Worm (Caenorhabditis elegans) whole organism, early embryonic: ENCODE measurements around the gene gex-3.

Source experiments
- B0310.2 ChIP-seq: sonication (generic microtip); optimal IDR thresholded peaks from 2 replicates; lab custom pipeline; 2016; ENCODE audit warnings: mild to moderate bottlenecking, missing genetic modification characterization, missing compliant biosample characterization
- F13C5.2 ChIP-seq: sonication (generic microtip); optimal IDR thresholded peaks from 2 replicates; lab custom pipeline; 2017; ENCODE audit warnings: mild to moderate bottlenecking, missing genetic modification characterization, inconsistent platforms, missing compliant biosample characterization
- ama-1 ChIP-seq: fragments of 150-350 bp; optimal IDR thresholded peaks from 2 replicates; lab custom pipeline; 2014
- ceh-36 ChIP-seq: sonication (generic microtip); optimal IDR thresholded peaks from 2 replicates; lab custom pipeline; 2016; ENCODE audit warnings: missing genetic modification characterization, inconsistent platforms, missing compliant biosample characterization
- flt-1 ChIP-seq: fragments of 200-800 bp; sonication (Bioruptor generic); IDR thresholded peaks from 2 replicates; pipeline ENCODE4 v1.3.6; 2022; ENCODE audit warnings: missing genetic modification characterization, missing compliant biosample characterization
- hmbx-1 ChIP-seq: sonication (generic microtip); optimal IDR thresholded peaks from 2 replicates; lab custom pipeline; 2016; ENCODE audit warnings: mild to moderate bottlenecking, missing genetic modification characterization, missing compliant biosample characterization
- hmg-4 ChIP-seq: fragments of 200-800 bp; sonication (Bioruptor generic); optimal IDR thresholded peaks from 2 replicates; lab custom pipeline; 2018; ENCODE audit warnings: mild to moderate bottlenecking, missing genetic modification characterization, missing compliant biosample characterization
- hnd-1 ChIP-seq: sonication (generic microtip); optimal IDR thresholded peaks from 2 replicates; lab custom pipeline; 2016; ENCODE audit warnings: missing genetic modification characterization, missing compliant biosample characterization
- tbx-37 ChIP-seq: fragments of 200-800 bp; sonication (Bioruptor generic); conservative IDR thresholded peaks from 2 replicates; pipeline ENCODE4 v1.3.6; 2022; ENCODE audit warnings: missing genetic modification reagents, missing genetic modification characterization, missing compliant biosample characterization

DNA sequence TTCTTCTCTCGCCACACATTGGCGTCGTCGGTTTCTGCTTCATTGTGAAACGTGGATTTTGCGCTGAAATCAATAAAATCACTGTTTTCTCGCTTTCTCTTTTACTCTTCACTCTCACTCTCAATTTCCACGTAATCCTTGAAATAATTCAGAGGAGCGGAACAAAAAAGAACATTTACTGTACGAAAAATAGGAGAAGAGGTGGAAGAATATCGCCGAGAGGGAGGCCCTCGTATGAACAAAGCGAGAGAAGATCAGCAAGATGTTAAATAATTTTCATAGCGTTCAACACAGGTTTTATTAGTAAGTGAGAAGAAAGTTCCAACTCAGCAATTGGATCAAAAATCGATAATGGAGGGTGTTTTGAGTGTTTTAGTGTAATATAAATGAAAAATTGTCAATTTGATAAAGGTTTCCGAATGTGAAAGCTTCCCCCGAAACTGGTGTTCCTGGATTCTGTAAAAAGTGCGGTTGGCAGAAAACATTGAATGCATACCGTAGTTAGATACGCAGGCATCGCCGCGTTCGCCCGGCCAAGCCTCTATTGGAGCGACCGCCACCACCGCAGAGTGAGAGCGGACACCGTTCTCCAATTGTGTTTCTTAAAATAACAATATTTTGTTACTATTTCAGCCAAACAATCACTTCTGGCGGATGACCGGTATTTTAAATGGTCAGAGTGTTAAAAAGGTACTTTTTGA is 42.7 kb upstream of the gex-3 start, which contains the start of the genes ccr-4 and ZC518.8:
- TF ChIP-seq ama-1 (lab: Kevin White, UChicago), result no peak
- TF ChIP-seq ceh-36 (tag; lab: Kevin White, UChicago), result no peak
- TF ChIP-seq flt-1 (GFP tag; lab: Robert Waterston, UW), result no peak
- no peak for TF ChIP-seq hnd-1 (tag; lab: Kevin White, UChicago)
- no peak for TF ChIP-seq tbx-37 (GFP tag; lab: Robert Waterston, UW)
- no peak for TF ChIP-seq hmbx-1 (tag; lab: Kevin White, UChicago)
- no peak for TF ChIP-seq B0310.2 (tag; lab: Kevin White, UChicago)
- no peak for TF ChIP-seq hmg-4 (GFP tag; lab: Kevin White, UChicago)
- TF ChIP-seq F13C5.2 (tag; lab: Kevin White, UChicago), result no peak
